Fruit fly (Drosophila melanogaster) whole organism, embryonic: Measurements from ENCODE around the gene CG31752.

Experiments
- Atf6 ChIP-seq: fragments of 200-800 bp; sonication (Bioruptor generic); IDR thresholded peaks from 2 replicates; pipeline ENCODE4 v1.3.6; 2022; ENCODE audit warnings: missing biosample characterization, missing genetic modification characterization
- CG10209 ChIP-seq: fragments of 200-800 bp; sonication (Bioruptor generic); optimal IDR thresholded peaks from 3 replicates; lab custom pipeline; 2017; ENCODE audit warnings: missing biosample characterization, mild to moderate bottlenecking, missing genetic modification characterization, missing genetic modification reagents
- CG11696 ChIP-seq: fragments of 200-800 bp; sonication (Bioruptor generic); IDR thresholded peaks from 2 replicates; pipeline ENCODE4 v1.3.6; 2022; ENCODE audit warnings: missing biosample characterization, missing genetic modification characterization
- CG12104 ChIP-seq: fragments of 200-800 bp; sonication (Bioruptor generic); optimal IDR thresholded peaks from 3 replicates; lab custom pipeline; 2016; ENCODE audit warnings: missing biosample characterization, missing genetic modification characterization
- CG14050 ChIP-seq: fragments of 200-800 bp; sonication (Bioruptor generic); IDR thresholded peaks from 3 replicates; pipeline ENCODE4 v1.3.6; 2022; ENCODE audit warnings: missing biosample characterization, missing genetic modification characterization
- CG15073 ChIP-seq: fragments of 200-800 bp; sonication (Bioruptor generic); optimal IDR thresholded peaks from 2 replicates; lab custom pipeline; 2016; ENCODE audit warnings: missing biosample characterization, missing genetic modification characterization
- CG1647 ChIP-seq: fragments of 200-800 bp; sonication (Bioruptor generic); optimal IDR thresholded peaks from 3 replicates; lab custom pipeline; 2016; ENCODE audit warnings: missing biosample characterization, missing genetic modification characterization
- CG17328 ChIP-seq: fragments of 200-800 bp; sonication (Bioruptor generic); IDR thresholded peaks from 2 replicates; pipeline ENCODE4 v1.3.6; 2022; ENCODE audit warnings: missing biosample characterization, missing genetic modification characterization
- CG17829 ChIP-seq: fragments of 200-800 bp; optimal IDR thresholded peaks from 2 replicates; lab custom pipeline; 2019; ENCODE audit warnings: missing biosample characterization, mild to moderate bottlenecking, missing genetic modification characterization, moderate library complexity
- CG2116 ChIP-seq: fragments of 200-800 bp; sonication (Bioruptor generic); optimal IDR thresholded peaks from 3 replicates; lab custom pipeline; 2018; ENCODE audit warnings: missing biosample characterization, mild to moderate bottlenecking, missing genetic modification characterization
- CG2199 ChIP-seq: fragments of 200-800 bp; sonication (Bioruptor generic); IDR thresholded peaks from 3 replicates; pipeline ENCODE4 v1.3.6; 2022; ENCODE audit warnings: missing biosample characterization, missing genetic modification characterization
- CG32772 ChIP-seq: fragments of 200-800 bp; sonication (Bioruptor generic); IDR thresholded peaks from 2 replicates; pipeline ENCODE4 v1.3.6; 2022; ENCODE audit warnings: missing biosample characterization, missing genetic modification characterization
- CG3847 ChIP-seq: fragments of 200-800 bp; sonication (Bioruptor generic); IDR thresholded peaks from 2 replicates; pipeline ENCODE4 v1.3.6; 2022; ENCODE audit warnings: missing biosample characterization, missing genetic modification characterization
- CG4404 ChIP-seq: fragments of 200-800 bp; sonication (Bioruptor generic); IDR thresholded peaks from 2 replicates; pipeline ENCODE4 v1.3.6; 2022; ENCODE audit warnings: missing biosample characterization, missing genetic modification characterization
- CG5245 ChIP-seq: fragments of 200-800 bp; sonication (Bioruptor generic); optimal IDR thresholded peaks from 3 replicates; lab custom pipeline; 2016; ENCODE audit warnings: missing biosample characterization, missing genetic modification characterization
- CG6654 ChIP-seq: fragments of 200-800 bp; sonication (Bioruptor generic); optimal IDR thresholded peaks from 2 replicates; lab custom pipeline; 2017; ENCODE audit warnings: missing biosample characterization, mild to moderate bottlenecking, missing genetic modification characterization
- CG6689 ChIP-seq: fragments of 200-800 bp; sonication (Bioruptor generic); IDR thresholded peaks from 2 replicates; pipeline ENCODE4 v1.3.6; 2022; ENCODE audit warnings: missing biosample characterization, missing genetic modification characterization
- CG6813 ChIP-seq: fragments of 200-800 bp; sonication (Bioruptor generic); optimal IDR thresholded peaks from 2 replicates; lab custom pipeline; 2017; ENCODE audit warnings: missing biosample characterization, missing genetic modification characterization, mild to moderate bottlenecking, moderate library complexity, missing genetic modification reagents
- CG7556 ChIP-seq: fragments of 200-800 bp; sonication (Bioruptor generic); optimal IDR thresholded peaks from 2 replicates; lab custom pipeline; 2017; ENCODE audit warnings: missing biosample characterization, mild to moderate bottlenecking, missing genetic modification characterization
- CG7963 ChIP-seq: fragments of 200-800 bp; sonication (Bioruptor generic); IDR thresholded peaks from 3 replicates; pipeline ENCODE4 v1.3.6; 2022; ENCODE audit warnings: missing biosample characterization, missing genetic modification characterization; ENCODE audit not compliant: partially characterized antibody
- CG8290 ChIP-seq, 3 experiments: fragments of 200-800 bp; sonication (Bioruptor generic); optimal IDR thresholded peaks; 2 replicates each; lab custom pipeline; 2016 to 2019; ENCODE audit warnings: missing biosample characterization in 3 of 3, missing genetic modification characterization in 3 of 3, mild to moderate bottlenecking in 2 of 3, moderate library complexity in 1 of 3
- Chrac-16 ChIP-seq: fragments of 200-800 bp; sonication (Bioruptor generic); optimal IDR thresholded peaks from 3 replicates; lab custom pipeline; 2016; ENCODE audit warnings: missing biosample characterization, missing genetic modification characterization
- E2f1 ChIP-seq: fragments of 200-800 bp; sonication (Bioruptor generic); IDR thresholded peaks from 2 replicates; pipeline ENCODE4 v1.3.6; 2022; ENCODE audit warnings: missing biosample characterization, missing genetic modification characterization
- ERR ChIP-seq: fragments of 200-800 bp; sonication (Bioruptor generic); optimal IDR thresholded peaks from 2 replicates; lab custom pipeline; 2016; ENCODE audit warnings: missing biosample characterization, missing genetic modification characterization
- Hand ChIP-seq: fragments of 200-800 bp; sonication (Bioruptor generic); optimal IDR thresholded peaks from 2 replicates; lab custom pipeline; 2017; ENCODE audit warnings: mild to moderate bottlenecking, missing biosample characterization, missing genetic modification reagents, missing genetic modification characterization
- MBD-R2 ChIP-seq: fragments of 200-800 bp; sonication (Bioruptor generic); IDR thresholded peaks from 2 replicates; pipeline ENCODE4 v1.3.6; 2022; ENCODE audit warnings: missing biosample characterization, missing genetic modification characterization
- NfI ChIP-seq: fragments of 200-800 bp; sonication (Bioruptor generic); optimal IDR thresholded peaks from 3 replicates; lab custom pipeline; 2018; ENCODE audit warnings: missing biosample characterization, mild to moderate bottlenecking, missing genetic modification characterization, moderate library complexity
- Optix ChIP-seq: fragments of 200-800 bp; sonication (Bioruptor generic); IDR thresholded peaks from 3 replicates; pipeline ENCODE4 v1.3.6; 2022; ENCODE audit warnings: missing biosample characterization, missing genetic modification characterization
- Sin3A ChIP-seq: fragments of >200 bp; optimal IDR thresholded peaks from 2 replicates; lab custom pipeline; 2018
- Six4 ChIP-seq: fragments of 200-800 bp; sonication (Bioruptor generic); optimal IDR thresholded peaks from 2 replicates; lab custom pipeline; 2016; ENCODE audit warnings: missing biosample characterization, missing genetic modification characterization
- Sox102F ChIP-seq: fragments of 200-800 bp; sonication (Bioruptor generic); optimal IDR thresholded peaks from 2 replicates; lab custom pipeline; 2018; ENCODE audit warnings: missing biosample characterization, mild to moderate bottlenecking, missing genetic modification characterization, moderate library complexity
- Ssrp ChIP-seq: fragments of 200-800 bp; sonication (Bioruptor generic); optimal IDR thresholded peaks from 2 replicates; lab custom pipeline; 2018; ENCODE audit warnings: missing biosample characterization, mild to moderate bottlenecking, missing genetic modification characterization, moderate library complexity
- TFAM ChIP-seq: fragments of 200-800 bp; sonication (Bioruptor generic); optimal IDR thresholded peaks from 2 replicates; lab custom pipeline; 2017; ENCODE audit warnings: missing biosample characterization, missing genetic modification characterization, inconsistent platforms
- ac ChIP-seq: fragments of 200-800 bp; sonication (Bioruptor generic); optimal IDR thresholded peaks from 3 replicates; lab custom pipeline; 2017; ENCODE audit warnings: missing biosample characterization, mild to moderate bottlenecking, missing genetic modification characterization
- ato ChIP-seq: fragments of 200-800 bp; sonication (Bioruptor generic); IDR thresholded peaks from 2 replicates; pipeline ENCODE4 v1.3.6; 2022; ENCODE audit warnings: missing biosample characterization, missing genetic modification characterization; ENCODE audit not compliant: partially characterized antibody
- cas ChIP-seq: fragments of 200-800 bp; sonication (Bioruptor generic); IDR thresholded peaks from 2 replicates; pipeline ENCODE4 v1.3.6; 2022; ENCODE audit warnings: missing biosample characterization, missing genetic modification characterization
- chn ChIP-seq: fragments of 200-800 bp; sonication (Bioruptor generic); optimal IDR thresholded peaks from 2 replicates; lab custom pipeline; 2016; ENCODE audit warnings: missing biosample characterization, missing genetic modification characterization
- ci ChIP-seq: fragments of 200-800 bp; sonication (Bioruptor generic); IDR thresholded peaks from 3 replicates; pipeline ENCODE4 v1.3.6; 2022; ENCODE audit warnings: missing biosample characterization, missing genetic modification characterization
- dati ChIP-seq: fragments of 200-800 bp; sonication (Bioruptor generic); IDR thresholded peaks from 2 replicates; pipeline ENCODE4 v1.3.6; 2022; ENCODE audit warnings: missing biosample characterization, missing genetic modification characterization
- dmrt11E ChIP-seq: fragments of 200-800 bp; sonication (Bioruptor generic); optimal IDR thresholded peaks from 3 replicates; lab custom pipeline; 2018; ENCODE audit warnings: missing biosample characterization, mild to moderate bottlenecking, missing genetic modification characterization, moderate library complexity
- en ChIP-seq: fragments of 200-800 bp; sonication (Bioruptor generic); optimal IDR thresholded peaks from 2 replicates; lab custom pipeline; 2016; ENCODE audit warnings: missing biosample characterization, missing genetic modification characterization
- fd102C ChIP-seq: fragments of 200-800 bp; sonication (Bioruptor generic); optimal IDR thresholded peaks from 2 replicates; lab custom pipeline; 2018; ENCODE audit warnings: missing biosample characterization, mild to moderate bottlenecking, missing genetic modification characterization, moderate library complexity
- mam ChIP-seq: fragments of 200-800 bp; sonication (Bioruptor generic); optimal IDR thresholded peaks from 3 replicates; lab custom pipeline; 2016; ENCODE audit warnings: missing biosample characterization, missing genetic modification characterization
- mld ChIP-seq: fragments of 200-800 bp; sonication (Bioruptor generic); IDR thresholded peaks from 3 replicates; pipeline ENCODE4 v1.3.6; 2022; ENCODE audit warnings: missing biosample characterization, missing genetic modification characterization; ENCODE audit not compliant: partially characterized antibody
- oc ChIP-seq: fragments of 200-800 bp; sonication (Bioruptor generic); optimal IDR thresholded peaks from 2 replicates; lab custom pipeline; 2018; ENCODE audit warnings: missing biosample characterization, mild to moderate bottlenecking, missing genetic modification characterization, moderate library complexity
- p53 ChIP-seq: fragments of 200-800 bp; sonication (Bioruptor generic); optimal IDR thresholded peaks from 2 replicates; lab custom pipeline; 2016; ENCODE audit warnings: missing biosample characterization, missing genetic modification characterization
- rib ChIP-seq: fragments of 200-800 bp; sonication (Bioruptor generic); IDR thresholded peaks from 2 replicates; pipeline ENCODE4 v1.3.6; 2022; ENCODE audit warnings: missing biosample characterization, missing genetic modification characterization
- seq ChIP-seq: fragments of 200-800 bp; sonication (Bioruptor generic); IDR thresholded peaks from 2 replicates; pipeline ENCODE4 v1.3.6; 2022; ENCODE audit warnings: missing biosample characterization, missing genetic modification characterization
- stc ChIP-seq: fragments of 200-800 bp; sonication (Bioruptor generic); IDR thresholded peaks from 2 replicates; pipeline ENCODE4 v1.3.6; 2022; ENCODE audit warnings: missing biosample characterization, missing genetic modification characterization
- stwl ChIP-seq: fragments of 200-800 bp; sonication (Bioruptor generic); optimal IDR thresholded peaks from 3 replicates; lab custom pipeline; 2018; ENCODE audit warnings: missing biosample characterization, mild to moderate bottlenecking, missing genetic modification characterization, moderate library complexity
- yki ChIP-seq: fragments of >200 bp; optimal IDR thresholded peaks from 3 replicates; lab custom pipeline; 2018
- zen2 ChIP-seq: fragments of 200-800 bp; sonication (Bioruptor generic); IDR thresholded peaks from 3 replicates; pipeline ENCODE4 v1.3.6; 2022; ENCODE audit warnings: missing biosample characterization, missing genetic modification characterization; ENCODE audit not compliant: partially characterized antibody

CG31752 gene

DNA sequence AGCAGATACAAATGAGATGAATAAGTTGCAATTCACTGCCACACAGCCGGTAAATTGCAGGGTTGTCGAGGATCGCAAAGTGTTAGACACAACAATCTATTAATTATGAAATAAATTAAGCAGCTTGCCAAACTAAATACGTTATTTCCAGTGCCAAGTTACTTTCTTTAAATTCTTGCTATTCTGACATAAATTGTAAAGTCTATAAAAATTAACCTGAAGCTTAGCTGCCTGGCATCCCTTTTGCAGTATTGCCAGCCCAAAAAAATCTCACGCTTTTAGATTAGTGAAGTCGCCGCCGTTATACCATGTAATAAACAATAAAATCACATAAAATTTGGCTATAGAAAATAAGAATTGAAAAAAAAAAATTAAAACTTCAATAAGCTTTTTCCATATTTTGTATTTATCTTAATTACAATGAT is 16.5 kb upstream of the CG31752 start (continued):
- TF ChIP-seq CG5245 (GFP tag; lab: Kevin White, UChicago) (peak; percentile 64), CG2199 (peak; percentile 89), Hand (GFP tag; lab: Kevin White, UChicago) (peak; percentile 73), ato (GFP tag; lab: Robert Waterston, UW) (no peak), fd102C (GFP tag; lab: Kevin White, UChicago) (no peak), Chrac-16 (GFP tag; lab: Kevin White, UChicago) (peak; percentile 90), cas (peak; percentile 78), oc (tag; lab: Kevin White, UChicago) (peak; percentile 93), CG11696 (GFP tag; lab: Robert Waterston, UW) (peak; percentile 86), CG14050 (GFP tag; lab: Robert Waterston, UW) (peak; percentile 91), CG8290 (GFP tag; optimal IDR thresholded peaks at IDR 0.05; lab: Kevin White, UChicago) (peak; percentile 50), CG8290 (tag; optimal IDR thresholded peaks at IDR 0.05; lab: Kevin White, UChicago) (peak; percentile 80 to 92), CG3847 (GFP tag; lab: Robert Waterston, UW) (peak; percentile 91), seq (GFP tag; lab: Robert Waterston, UW) (peak; percentile 90), CG4404 (peak; percentile 81), CG17829 (tag; lab: Kevin White, UChicago) (peak; percentile 94), chn (GFP tag; lab: Kevin White, UChicago) (peak; percentile 94), ci (GFP tag; lab: Robert Waterston, UW) (peak; percentile 96), CG12104 (GFP tag; lab: Kevin White, UChicago) (peak; percentile 69), NfI (GFP tag; lab: Kevin White, UChicago) (peak; percentile 95), CG2116 (peak; percentile 64), yki (lab: Kevin White, UChicago) (no peak), Sox102F (GFP tag; lab: Kevin White, UChicago) (peak; percentile 94), E2f1 (peak; percentile 86), ERR (peak; percentile 54), dmrt11E (tag; lab: Kevin White, UChicago) (peak; percentile 80), ac (GFP tag; lab: Kevin White, UChicago) (peak; percentile 16), Six4 (GFP tag; lab: Kevin White, UChicago) (peak; percentile 87), CG17328 (GFP tag; lab: Robert Waterston, UW) (peak; percentile 90), Sin3A (lab: Kevin White, UChicago) (no peak), CG6813 (GFP tag; lab: Kevin White, UChicago) (peak; percentile 95), Optix (peak; percentile 85), MBD-R2 (GFP tag; lab: Robert Waterston, UW) (peak; percentile 93), CG32772 (GFP tag; lab: Robert Waterston, UW) (peak; percentile 92), stc (peak; percentile 90), dati (peak; percentile 73), en (GFP tag; lab: Kevin White, UChicago) (peak; percentile 75), CG7556 (GFP tag; lab: Kevin White, UChicago) (peak; percentile 88), CG10209 (peak; percentile 91), rib (GFP tag; lab: Robert Waterston, UW) (peak; percentile 59; the same call in 1 of the 2 replicates), TFAM (GFP tag; lab: Kevin White, UChicago) (peak; percentile 27), Ssrp (tag; lab: Kevin White, UChicago) (peak; percentile 91), CG1647 (GFP tag; lab: Kevin White, UChicago) (peak; percentile 62), CG7963 (GFP tag; lab: Robert Waterston, UW) (no peak), stwl (tag; lab: Kevin White, UChicago) (peak; percentile 61), zen2 (GFP tag; lab: Robert Waterston, UW) (no peak), mam (GFP tag; lab: Kevin White, UChicago) (peak; percentile 95), p53 (GFP tag; lab: Kevin White, UChicago) (peak; percentile 33), mld (GFP tag; lab: Robert Waterston, UW) (no peak), CG6654 (GFP tag; lab: Kevin White, UChicago) (peak; percentile 79), CG15073 (GFP tag; lab: Kevin White, UChicago) (peak; percentile 51), CG6689 (GFP tag; lab: Robert Waterston, UW) (peak; percentile 92), Atf6 (GFP tag; lab: Robert Waterston, UW) (peak; percentile 90)
